Worm (Caenorhabditis elegans) whole organism, L4/young adult: Measurements from ENCODE around the gene H04D03.2.

Experiments used
- W03F9.2 ChIP-seq: fragments of 150-350 bp; optimal IDR thresholded peaks from 2 replicates; lab custom pipeline; 2014; ENCODE audit warnings: missing biosample characterization, missing genetic modification characterization
- dao-5 ChIP-seq: sonication (generic microtip); optimal IDR thresholded peaks from 2 replicates; lab custom pipeline; 2016; ENCODE audit warnings: missing genotype, missing genetic modification characterization, moderate library complexity, missing compliant biosample characterization
- him-1 ChIP-seq: sonication (generic microtip); optimal IDR thresholded peaks from 2 replicates; lab custom pipeline; 2016; ENCODE audit warnings: missing genotype, missing genetic modification reagents, missing genetic modification characterization, missing compliant biosample characterization

- TF ChIP-seq him-1 (no peak), W03F9.2 (tag; lab: Kevin White, UChicago) (no peak), dao-5 (tag; lab: Kevin White, UChicago) (no peak)
Measured at ce11 chrIII:10415822-10416221, 26.4 kb downstream of the H04D03.2 start, which contains the start of gene ymel-1.
